Fruit fly (Drosophila melanogaster) whole organism, embryonic: ENCODE data around the gene Pvf3.

Experiments
- CG10979 ChIP-seq: fragments of 200-800 bp; sonication (Bioruptor generic); optimal IDR thresholded peaks from 2 replicates; lab custom pipeline; 2018; ENCODE audit warnings: missing biosample characterization, mild to moderate bottlenecking, missing genetic modification characterization, moderate library complexity
- CG11504 ChIP-seq: fragments of 200-800 bp; sonication (Bioruptor generic); optimal IDR thresholded peaks from 3 replicates; lab custom pipeline; 2019; ENCODE audit warnings: missing biosample characterization, mild to moderate bottlenecking, missing genetic modification characterization, moderate library complexity
- CG12299 ChIP-seq: fragments of 200-800 bp; sonication (Bioruptor generic); optimal IDR thresholded peaks from 2 replicates; lab custom pipeline; 2018; ENCODE audit warnings: missing biosample characterization, mild to moderate bottlenecking, missing genetic modification characterization
- CG13287 ChIP-seq: fragments of 200-800 bp; sonication (Bioruptor generic); IDR thresholded peaks from 2 replicates; pipeline ENCODE4 v1.3.6; 2022; ENCODE audit warnings: missing biosample characterization, missing genetic modification characterization; ENCODE audit not compliant: partially characterized antibody
- CG14441 ChIP-seq: fragments of 200-800 bp; sonication (Bioruptor generic); IDR thresholded peaks from 2 replicates; pipeline ENCODE4 v1.3.6; 2022; ENCODE audit warnings: missing biosample characterization, missing genetic modification characterization
- CG16813 ChIP-seq: fragments of 200-800 bp; sonication (Bioruptor generic); IDR thresholded peaks from 3 replicates; pipeline ENCODE4 v1.3.6; 2022; ENCODE audit warnings: missing biosample characterization, missing genetic modification characterization; ENCODE audit not compliant: partially characterized antibody
- CG2199 ChIP-seq: fragments of 200-800 bp; sonication (Bioruptor generic); IDR thresholded peaks from 3 replicates; pipeline ENCODE4 v1.3.6; 2022; ENCODE audit warnings: missing biosample characterization, missing genetic modification characterization
- CG2712 ChIP-seq: fragments of 200-800 bp; optimal IDR thresholded peaks from 3 replicates; lab custom pipeline; 2019; ENCODE audit warnings: missing biosample characterization, mild to moderate bottlenecking, missing genetic modification characterization, moderate library complexity
- CG6689 ChIP-seq: fragments of 200-800 bp; sonication (Bioruptor generic); IDR thresholded peaks from 2 replicates; pipeline ENCODE4 v1.3.6; 2022; ENCODE audit warnings: missing biosample characterization, missing genetic modification characterization
- CG7839 ChIP-seq: fragments of 200-800 bp; sonication (Bioruptor generic); optimal IDR thresholded peaks from 3 replicates; lab custom pipeline; 2018; ENCODE audit warnings: missing biosample characterization, mild to moderate bottlenecking, missing genetic modification characterization, moderate library complexity
- CHES-1-like ChIP-seq: fragments of 200-800 bp; sonication (Bioruptor generic); optimal IDR thresholded peaks from 2 replicates; lab custom pipeline; 2016; ENCODE audit warnings: missing biosample characterization, missing genetic modification characterization
- CTCF ChIP-seq: fragments of 200-800 bp; sonication (Bioruptor generic); optimal IDR thresholded peaks from 2 replicates; lab custom pipeline; 2017; ENCODE audit warnings: missing biosample characterization, mild to moderate bottlenecking, missing genetic modification characterization, moderate library complexity
- D19B ChIP-seq: fragments of 200-800 bp; sonication (Bioruptor generic); optimal IDR thresholded peaks from 2 replicates; lab custom pipeline; 2017; ENCODE audit warnings: missing biosample characterization, mild to moderate bottlenecking, missing genetic modification characterization
- Ets65A ChIP-seq: fragments of 200-800 bp; sonication (Bioruptor generic); peaks from one replicate; lab custom pipeline; 2016; ENCODE audit warnings: missing biosample characterization, missing genetic modification characterization
- HLH4C ChIP-seq: fragments of 200-800 bp; sonication (Bioruptor generic); IDR thresholded peaks from 3 replicates; pipeline ENCODE4 v1.3.6; 2022; ENCODE audit warnings: missing biosample characterization, missing genetic modification characterization; ENCODE audit not compliant: partially characterized antibody
- HmgZ ChIP-seq: fragments of 200-800 bp; sonication (Bioruptor generic); optimal IDR thresholded peaks from 2 replicates; lab custom pipeline; 2018; ENCODE audit warnings: missing biosample characterization, mild to moderate bottlenecking, missing genetic modification characterization
- Hr51 ChIP-seq, 2 experiments: fragments of 200-800 bp; sonication (Bioruptor generic); optimal IDR thresholded peaks; 2 replicates in 1 of 2; 3 replicates in 1 of 2; lab custom pipeline; 2016 to 2018; ENCODE audit warnings: missing biosample characterization in 2 of 2, missing genetic modification characterization in 2 of 2, mild to moderate bottlenecking in 1 of 2, moderate library complexity in 1 of 2
- Hr78 ChIP-seq, 2 experiments: fragments of 200-800 bp in 1 of 2; fragments of >200 bp in 1 of 2; sonication (Bioruptor generic) in 1 of 2; optimal IDR thresholded peaks; 2 replicates each; lab custom pipeline; 2017 to 2019; ENCODE audit warnings: missing biosample characterization in 2 of 2, missing genetic modification characterization in 2 of 2, mild to moderate bottlenecking in 1 of 2, moderate library complexity in 1 of 2
- Med ChIP-seq: fragments of 200-800 bp; sonication (Bioruptor generic); peaks from one replicate; lab custom pipeline; 2016; ENCODE audit warnings: missing biosample characterization, missing genetic modification characterization, mild to moderate bottlenecking, inconsistent platforms, moderate library complexity
- Poxn ChIP-seq: fragments of 200-800 bp; sonication (Bioruptor generic); IDR thresholded peaks from 2 replicates; pipeline ENCODE4 v1.3.6; 2022; ENCODE audit warnings: missing biosample characterization, missing genetic modification characterization
- Ptx1 ChIP-seq: fragments of 200-800 bp; sonication (Bioruptor generic); IDR thresholded peaks from 2 replicates; pipeline ENCODE4 v1.3.6; 2022; ENCODE audit warnings: missing biosample characterization, missing genetic modification characterization
- Sox102F ChIP-seq: fragments of 200-800 bp; sonication (Bioruptor generic); optimal IDR thresholded peaks from 2 replicates; lab custom pipeline; 2018; ENCODE audit warnings: missing biosample characterization, mild to moderate bottlenecking, missing genetic modification characterization, moderate library complexity
- Xrp1 ChIP-seq: fragments of 200-800 bp; sonication (Bioruptor generic); IDR thresholded peaks from 2 replicates; pipeline ENCODE4 v1.3.6; 2022; ENCODE audit warnings: missing biosample characterization, missing genetic modification characterization
- ab ChIP-seq: fragments of 200-800 bp; sonication (Bioruptor generic); optimal IDR thresholded peaks from 2 replicates; lab custom pipeline; 2016; ENCODE audit warnings: missing biosample characterization, missing genetic modification characterization
- disco-r ChIP-seq: fragments of 200-800 bp; sonication (Bioruptor generic); optimal IDR thresholded peaks from 2 replicates; lab custom pipeline; 2016; ENCODE audit warnings: missing biosample characterization, missing genetic modification characterization
- dmrt99B ChIP-seq: fragments of 200-800 bp; sonication (Bioruptor generic); optimal IDR thresholded peaks from 2 replicates; lab custom pipeline; 2018; ENCODE audit warnings: missing biosample characterization, mild to moderate bottlenecking, missing genetic modification characterization, moderate library complexity
- dysf ChIP-seq: fragments of 200-800 bp; sonication (Bioruptor generic); IDR thresholded peaks from 3 replicates; pipeline ENCODE4 v1.3.6; 2022; ENCODE audit warnings: missing biosample characterization, missing genetic modification characterization
- emc ChIP-seq: fragments of 200-800 bp; sonication (Bioruptor generic); optimal IDR thresholded peaks from 2 replicates; lab custom pipeline; 2016; ENCODE audit warnings: missing biosample characterization, missing genetic modification characterization
- esg ChIP-seq: fragments of 200-800 bp; sonication (Bioruptor generic); conservative IDR thresholded peaks from 2 replicates; pipeline ENCODE4 v1.3.6; 2022; ENCODE audit warnings: missing biosample characterization, missing genetic modification characterization
- gem ChIP-seq: fragments of 200-800 bp; sonication (Bioruptor generic); optimal IDR thresholded peaks from 2 replicates; lab custom pipeline; 2019; ENCODE audit warnings: missing biosample characterization, mild to moderate bottlenecking, missing genetic modification characterization, moderate library complexity
- grau ChIP-seq: fragments of 200-800 bp; optimal IDR thresholded peaks from 3 replicates; lab custom pipeline; 2019; ENCODE audit warnings: missing biosample characterization, mild to moderate bottlenecking, missing genetic modification characterization, moderate library complexity
- insv ChIP-seq, 2 experiments: fragments of 200-800 bp; sonication (Bioruptor generic); optimal IDR thresholded peaks; 3 replicates each; lab custom pipeline; 2016 to 2018; ENCODE audit warnings: missing biosample characterization in 2 of 2, missing genetic modification characterization in 2 of 2
- ken ChIP-seq: fragments of 200-800 bp; sonication (Bioruptor generic); IDR thresholded peaks from 3 replicates; pipeline ENCODE4 v1.3.6; 2022; ENCODE audit warnings: missing biosample characterization, missing genetic modification characterization
- lmd ChIP-seq: fragments of 200-800 bp; sonication (Bioruptor generic); IDR thresholded peaks from 2 replicates; pipeline ENCODE4 v1.3.6; 2022; ENCODE audit warnings: missing biosample characterization, missing genetic modification characterization
- org-1 ChIP-seq: fragments of 200-800 bp; sonication (Bioruptor generic); optimal IDR thresholded peaks from 2 replicates; lab custom pipeline; 2017; ENCODE audit warnings: missing biosample characterization, missing genetic modification characterization
- rib ChIP-seq: fragments of 200-800 bp; sonication (Bioruptor generic); IDR thresholded peaks from 2 replicates; pipeline ENCODE4 v1.3.6; 2022; ENCODE audit warnings: missing biosample characterization, missing genetic modification characterization
- seq ChIP-seq: fragments of 200-800 bp; sonication (Bioruptor generic); IDR thresholded peaks from 2 replicates; pipeline ENCODE4 v1.3.6; 2022; ENCODE audit warnings: missing biosample characterization, missing genetic modification characterization
- sim ChIP-seq: fragments of 200-800 bp; sonication (Bioruptor generic); IDR thresholded peaks from 2 replicates; pipeline ENCODE4 v1.3.6; 2022; ENCODE audit warnings: missing biosample characterization, missing genetic modification characterization
- stwl ChIP-seq: fragments of 200-800 bp; sonication (Bioruptor generic); optimal IDR thresholded peaks from 3 replicates; lab custom pipeline; 2018; ENCODE audit warnings: missing biosample characterization, mild to moderate bottlenecking, missing genetic modification characterization, moderate library complexity

Pvf3 gene

DNA sequence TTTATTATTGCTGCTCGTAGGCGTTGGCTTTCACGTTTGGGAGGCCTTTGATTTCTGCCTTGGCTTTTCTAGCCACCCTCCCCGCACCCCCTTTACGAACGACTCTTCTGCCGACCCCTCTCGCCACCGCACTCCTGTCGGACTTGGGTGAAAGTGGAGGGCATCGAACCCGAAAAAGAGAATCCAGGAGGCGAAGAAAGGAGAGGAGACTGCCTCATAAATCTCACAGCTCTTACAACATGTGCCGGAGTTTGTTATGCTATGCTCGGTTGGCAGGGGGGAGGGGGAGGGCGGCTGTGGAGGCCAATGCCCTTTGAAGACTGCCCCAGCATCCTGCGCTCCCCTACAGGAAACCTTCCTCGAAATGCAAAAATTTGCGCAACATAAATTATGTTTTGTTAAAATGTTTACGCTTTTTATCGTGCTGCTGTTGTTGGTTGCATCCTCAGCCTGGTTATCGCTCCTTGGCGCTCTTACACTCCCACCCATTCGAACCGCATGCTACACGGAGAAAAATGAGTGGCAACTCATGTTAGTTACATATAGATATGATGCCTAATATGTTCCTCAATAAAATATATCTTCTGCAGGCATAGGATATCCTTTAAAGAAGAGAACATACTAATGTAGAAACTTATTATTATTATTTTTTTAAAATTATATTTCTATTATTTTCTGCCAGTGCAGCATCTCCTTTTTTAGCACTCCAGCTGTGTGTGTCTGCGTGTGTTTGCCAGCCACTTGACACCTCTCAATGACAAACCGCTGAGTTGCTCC is 53.1 kb downstream of the Pvf3 start (continued):
- TF ChIP-seq CG12299 (tag; lab: Kevin White, UChicago), result no peak
- TF ChIP-seq insv (GFP tag; optimal IDR thresholded peaks at IDR 0.05; lab: Kevin White, UChicago), result no peak
- 0 out of 2 replicates have a peak, but pooled peaks have one; percentile 6 for TF ChIP-seq esg (GFP tag; lab: Robert Waterston, UW)
- TF ChIP-seq CG10979 (tag; lab: Kevin White, UChicago), result peak; percentile 1
- no peak for TF ChIP-seq Hr78 (GFP tag; optimal IDR thresholded peaks at IDR 0.05; lab: Kevin White, UChicago)
- no peak for TF ChIP-seq seq (GFP tag; lab: Robert Waterston, UW)
- TF ChIP-seq sim (GFP tag; lab: Robert Waterston, UW), result no peak
- peak; percentile 39; the same call in 1 of the 2 replicates for TF ChIP-seq Xrp1 (GFP tag; lab: Robert Waterston, UW)
- TF ChIP-seq CG2712 (tag; lab: Kevin White, UChicago), result peak; percentile 31
- no peak for TF ChIP-seq ken
- TF ChIP-seq, all 482 proteins: peak for 19

DNA sequence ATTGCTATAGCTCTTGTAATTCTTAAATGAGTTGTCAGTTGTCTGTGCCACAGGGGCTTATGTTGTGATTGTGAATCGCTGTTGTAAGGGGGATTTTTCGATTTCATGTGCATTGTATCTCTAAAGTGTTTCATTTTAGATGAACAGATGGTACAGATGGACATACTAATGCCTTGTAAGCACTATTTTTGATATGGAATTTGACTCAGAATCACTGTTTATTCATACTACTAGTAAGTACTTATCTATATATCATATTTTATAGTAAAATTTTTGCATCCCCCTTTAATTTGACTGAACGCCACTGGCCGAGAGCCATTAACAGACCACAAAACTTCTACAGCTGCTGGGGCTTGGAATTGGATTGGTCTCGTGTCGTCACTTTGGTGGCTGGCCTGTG is 56.7 kb downstream of the Pvf3 start:
- no peak for TF ChIP-seq D19B (GFP tag; lab: Kevin White, UChicago)
- peak; percentile 9 for TF ChIP-seq Sox102F (GFP tag; lab: Kevin White, UChicago)
- TF ChIP-seq HmgZ (tag; lab: Kevin White, UChicago), result no peak
- no peak for TF ChIP-seq HLH4C (GFP tag; lab: Robert Waterston, UW)
- 0 out of 2 replicates have a peak, but pooled peaks have one; percentile 17 for TF ChIP-seq CG6689 (GFP tag; lab: Robert Waterston, UW)
- peak; percentile 6 for TF ChIP-seq gem
- peak; percentile 43 for TF ChIP-seq CG11504 (tag; lab: Kevin White, UChicago)
- peak; percentile 46 for TF ChIP-seq lmd (GFP tag; lab: Robert Waterston, UW)
- TF ChIP-seq dmrt99B (tag; lab: Kevin White, UChicago), result peak; percentile 13
- no peak for TF ChIP-seq ab (GFP tag; lab: Kevin White, UChicago)
- 0 out of 2 replicates have a peak, but pooled peaks have one; percentile 26 for TF ChIP-seq CG14441 (GFP tag; lab: Robert Waterston, UW)
- peak in 1 of 2 experiments; percentile 17 for TF ChIP-seq Hr51 (GFP tag; optimal IDR thresholded peaks at IDR 0.05; lab: Kevin White, UChicago)
- TF ChIP-seq grau (tag; lab: Kevin White, UChicago), result peak; percentile 7
- peak; percentile 46; the same call in 1 of the 2 replicates for TF ChIP-seq Ptx1 (GFP tag; lab: Robert Waterston, UW)
- peak; percentile 23 for TF ChIP-seq CG7839
- TF ChIP-seq Poxn (GFP tag; lab: Robert Waterston, UW), result no peak
- TF ChIP-seq dysf (GFP tag; lab: Robert Waterston, UW), result peak; percentile 50; the same call in 2 of the 3 replicates
- no peak for TF ChIP-seq org-1 (GFP tag; lab: Kevin White, UChicago)
- TF ChIP-seq Med (GFP tag; lab: Kevin White, UChicago), result peak; percentile 46
- no peak for TF ChIP-seq CG16813 (GFP tag; lab: Robert Waterston, UW)

DNA sequence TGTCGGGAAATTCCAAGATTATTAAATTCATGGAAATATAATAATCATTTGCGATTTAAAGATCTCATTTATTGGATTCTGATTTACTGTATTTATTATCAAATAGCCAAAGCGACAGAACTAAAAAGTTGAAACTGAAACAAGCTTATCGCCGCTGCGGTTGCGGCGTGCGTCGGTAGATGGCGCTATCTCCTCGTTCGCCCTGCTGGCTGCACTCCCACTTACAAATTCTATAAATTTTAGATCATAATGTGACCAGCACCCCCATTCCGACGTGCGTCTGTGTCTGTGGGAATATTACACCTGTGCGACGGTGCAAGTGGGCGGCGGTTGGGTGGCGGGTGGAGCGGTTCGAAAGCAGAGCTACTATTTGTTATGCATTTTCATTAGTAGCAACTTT is 60.1 kb downstream of the Pvf3 start:
- no peak for TF ChIP-seq emc (GFP tag; lab: Kevin White, UChicago)
- TF ChIP-seq stwl, result peak; percentile 25
- TF ChIP-seq disco-r (GFP tag; lab: Kevin White, UChicago), result no peak
- no peak for TF ChIP-seq CG2199 (GFP tag; lab: Robert Waterston, UW)
- no peak for TF ChIP-seq rib (GFP tag; lab: Robert Waterston, UW)
- TF ChIP-seq CG13287, result no peak
- no peak for TF ChIP-seq CHES-1-like (GFP tag; lab: Kevin White, UChicago)
- TF ChIP-seq Ets65A (GFP tag; lab: Kevin White, UChicago), result peak; percentile 83
- TF ChIP-seq CTCF (GFP tag; lab: Kevin White, UChicago), result peak; percentile 90
